Fruit fly (Drosophila melanogaster) whole organism, larva: Measurements from ENCODE around the gene glo.

Experiments used
- noc ChIP-seq: fragments of 200-800 bp; sonication (Bioruptor generic); optimal IDR thresholded peaks from 3 replicates; lab custom pipeline; 2019; ENCODE audit warnings: missing biosample characterization, mild to moderate bottlenecking, missing genetic modification characterization, moderate library complexity

glo gene

DNA sequence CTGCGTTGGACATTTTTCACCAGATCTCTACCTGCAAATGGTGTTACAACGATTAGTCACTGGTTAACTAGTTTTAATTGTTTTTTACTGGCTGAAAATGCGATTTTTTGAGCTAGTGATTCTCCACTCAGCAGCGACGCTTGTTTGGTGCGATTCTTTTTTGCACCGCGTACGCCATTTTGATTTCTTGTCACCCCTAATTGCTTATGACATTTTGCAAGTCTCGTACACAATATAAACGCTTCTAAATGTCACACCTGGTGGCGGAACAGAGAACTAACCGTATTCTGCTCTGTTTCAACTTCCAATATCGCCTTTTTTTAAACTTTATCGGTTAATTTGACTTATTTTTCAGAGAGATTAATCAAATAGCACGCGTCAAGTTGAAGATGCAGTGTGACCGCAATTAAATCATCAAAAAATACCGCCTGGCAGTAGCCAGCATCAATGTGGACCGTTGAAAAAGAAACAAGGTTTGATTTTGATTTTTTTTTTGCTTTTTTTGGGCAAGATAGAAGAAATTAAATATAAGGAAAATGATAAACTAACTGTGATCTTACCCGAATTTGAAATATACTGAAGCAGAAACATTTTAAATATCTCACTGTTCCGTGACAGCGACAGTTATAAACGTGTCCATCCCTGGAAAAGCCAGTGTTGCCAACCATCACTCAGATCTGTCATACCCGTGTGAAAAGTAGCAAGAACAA is at the start of gene glo, which contains the start of gene COX5A:
glo (minus strand) TSS at position 491 of the 710 bp plus-strand sequence.
COX5A (plus strand) TSS at position 430 of the 710 bp plus-strand sequence.
- peak; percentile 26 for TF ChIP-seq noc (tag; lab: Kevin White, UChicago)

DNA sequence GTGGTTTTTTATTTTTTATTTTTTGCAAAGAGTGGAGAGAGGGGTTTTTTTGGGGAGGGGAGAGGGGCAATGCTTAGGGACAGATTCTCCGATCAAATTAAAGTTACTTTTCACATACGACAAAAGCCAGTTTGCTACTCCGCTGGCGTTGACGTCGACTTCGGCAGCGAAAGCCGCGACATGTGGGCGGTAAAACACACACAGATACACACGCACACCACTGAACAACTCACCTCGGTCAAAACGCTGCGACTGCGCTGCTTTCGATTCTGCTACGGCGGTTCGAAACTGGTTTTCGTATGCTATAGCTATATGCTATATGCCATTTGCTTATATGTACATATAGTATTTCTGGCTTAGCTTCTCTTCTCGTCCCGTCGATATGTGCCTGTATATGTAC is 49.3 kb upstream of the glo start:
- no peak for TF ChIP-seq noc (tag; lab: Kevin White, UChicago)

- no peak for TF ChIP-seq noc (tag; lab: Kevin White, UChicago)
These were observed 45.9 kb upstream of the glo start for dm6 chr3R:11865132-11865531.

DNA sequence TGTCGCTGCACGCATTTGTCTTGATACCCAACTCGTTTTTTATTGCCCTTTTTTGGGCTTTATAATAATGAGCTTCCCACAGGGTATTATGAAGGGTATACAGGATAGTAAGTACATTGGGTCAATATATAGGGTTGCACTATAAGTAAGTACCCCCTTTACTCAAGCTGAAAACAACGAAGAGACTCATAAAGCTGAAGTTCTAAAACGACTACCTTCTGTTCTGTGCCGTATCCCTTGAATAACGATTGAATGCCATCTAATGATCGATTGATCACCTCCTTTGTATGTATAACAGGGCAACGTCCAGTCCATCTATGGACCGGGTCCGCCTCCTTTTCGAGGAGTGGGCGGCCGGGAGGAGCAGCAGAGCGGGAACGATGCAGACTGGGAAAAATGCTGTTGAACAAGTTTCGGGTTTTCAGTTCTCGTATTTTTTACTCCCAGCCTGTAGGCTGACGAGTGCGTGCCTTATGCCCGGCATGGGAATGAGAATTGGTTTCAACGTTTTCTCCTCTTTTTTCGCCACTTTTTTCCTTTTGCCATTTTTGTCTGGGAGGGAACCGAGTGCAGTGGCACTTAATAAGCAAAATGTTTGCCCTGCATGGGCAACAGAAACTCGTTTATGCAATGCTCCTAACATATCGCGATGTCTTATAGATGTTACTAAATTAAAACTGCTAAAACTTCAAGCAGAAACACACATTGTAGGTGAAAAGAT is 40.5 kb upstream of the glo start:
- TF ChIP-seq noc (tag; lab: Kevin White, UChicago), result no peak

dm6 chr3R:11859103-11859502 is 39.9 kb upstream of the glo start:
- no peak for TF ChIP-seq noc (tag; lab: Kevin White, UChicago)

DNA sequence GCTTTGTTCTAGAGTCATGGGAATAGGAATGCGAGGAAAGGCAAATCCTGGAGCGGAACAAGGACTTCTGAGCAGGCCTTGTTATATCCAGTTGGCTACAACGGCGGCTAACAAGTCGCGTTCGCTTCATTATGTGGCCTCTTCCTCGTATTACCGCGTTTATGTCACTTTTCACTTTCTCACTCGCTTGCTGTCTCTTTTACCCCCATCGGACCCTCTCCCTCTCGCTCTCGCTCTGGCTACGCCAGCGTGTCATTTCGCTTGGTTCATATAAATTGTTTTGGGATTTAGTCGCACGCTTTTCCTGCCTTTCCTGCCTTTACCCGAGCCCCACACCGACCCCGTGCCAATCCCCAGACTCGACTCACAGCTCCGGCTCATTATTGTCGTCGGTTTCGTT is 37.1 kb upstream of the glo start:
- no peak for TF ChIP-seq noc (tag; lab: Kevin White, UChicago)

dm6 chr3R:11855156-11855555 is 35.9 kb upstream of the glo start:
- no peak for TF ChIP-seq noc (tag; lab: Kevin White, UChicago)

DNA sequence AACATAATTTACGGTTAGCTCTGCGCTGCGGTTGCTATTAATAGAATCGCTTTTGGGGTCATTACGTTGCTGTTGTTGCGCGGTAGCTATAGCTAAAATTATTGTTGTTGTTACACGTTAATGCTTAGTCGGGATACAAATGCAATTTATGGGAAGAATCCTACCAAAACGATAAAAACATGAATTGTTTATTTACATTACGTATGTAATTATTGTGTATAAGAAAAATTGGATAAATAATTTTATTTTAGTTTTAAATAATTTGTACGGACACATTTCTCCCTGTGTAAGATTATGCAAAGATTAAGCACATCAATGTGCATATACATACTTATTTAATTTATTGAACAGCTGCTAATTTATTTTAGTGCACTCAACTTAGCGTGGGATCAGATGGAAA is 32.7 kb upstream of the glo start:
- no peak for TF ChIP-seq noc (tag; lab: Kevin White, UChicago)

dm6 chr3R:11850917-11851897 is 32.0 kb upstream of the glo start:
- TF ChIP-seq noc (tag; lab: Kevin White, UChicago), result no peak

DNA sequence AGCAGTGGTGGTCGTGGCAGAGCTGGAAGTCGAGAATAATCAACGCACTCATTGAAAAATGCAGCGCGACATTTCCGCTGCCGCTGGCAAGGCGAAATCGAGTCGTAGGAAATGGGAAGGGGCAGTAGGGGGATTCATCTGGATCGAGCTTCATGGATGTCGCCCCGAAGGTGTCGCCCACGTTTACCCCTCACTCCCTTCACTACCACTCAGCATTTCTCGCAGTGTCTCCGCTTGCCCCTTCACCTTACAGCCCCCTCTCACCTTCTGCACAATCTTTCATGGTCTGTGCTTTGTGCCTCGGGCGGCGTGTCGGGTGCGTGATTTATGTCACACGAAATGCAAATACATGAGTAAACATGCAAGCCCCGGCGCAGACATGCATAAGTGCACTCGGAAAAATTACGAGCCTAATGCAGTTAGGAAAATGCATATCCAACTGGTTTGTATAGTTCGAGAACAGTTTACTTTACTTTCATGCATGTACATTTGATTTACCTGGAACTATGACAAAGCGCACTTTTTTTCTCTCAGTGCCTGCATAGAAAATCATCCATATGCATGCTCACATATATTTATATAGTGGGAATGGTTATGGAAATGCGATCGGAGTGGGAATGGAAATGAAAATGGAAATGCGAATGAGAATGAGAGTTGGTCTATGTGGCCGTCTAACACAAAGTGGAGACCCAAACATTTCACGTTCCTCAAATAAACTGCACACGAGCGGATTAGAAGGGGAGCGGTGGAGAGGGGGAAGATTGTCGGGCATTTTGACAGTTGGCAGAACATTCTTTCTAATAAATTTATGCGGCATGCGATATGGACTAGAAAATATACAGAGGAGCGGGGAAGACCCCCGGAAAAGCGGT is 30.4 kb upstream of the glo start:
- no peak for TF ChIP-seq noc (tag; lab: Kevin White, UChicago)

dm6 chr3R:11847379-11847778 is 28.2 kb upstream of the glo start:
- TF ChIP-seq noc (tag; lab: Kevin White, UChicago), result no peak

DNA sequence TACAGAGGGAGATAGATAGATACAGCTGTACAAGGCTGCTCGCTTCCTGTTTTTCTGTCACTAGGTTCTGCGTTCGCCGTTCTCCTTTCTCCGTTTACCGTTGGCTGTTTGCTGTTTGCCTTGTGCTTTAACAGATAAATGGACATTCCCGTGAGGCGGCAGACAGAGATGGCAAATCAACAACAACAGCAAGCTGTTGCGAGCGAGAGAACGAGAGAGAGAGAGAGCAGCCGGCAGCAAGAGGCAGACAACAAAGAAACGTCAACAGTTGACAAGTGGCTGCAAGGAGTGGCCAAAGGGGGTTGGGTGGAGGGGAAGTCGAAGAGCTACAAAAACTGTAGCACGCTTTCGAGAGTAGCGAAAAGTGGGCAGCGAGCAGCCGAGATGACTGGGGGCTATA is 14.2 kb upstream of the glo start:
- no peak for TF ChIP-seq noc (tag; lab: Kevin White, UChicago)

DNA sequence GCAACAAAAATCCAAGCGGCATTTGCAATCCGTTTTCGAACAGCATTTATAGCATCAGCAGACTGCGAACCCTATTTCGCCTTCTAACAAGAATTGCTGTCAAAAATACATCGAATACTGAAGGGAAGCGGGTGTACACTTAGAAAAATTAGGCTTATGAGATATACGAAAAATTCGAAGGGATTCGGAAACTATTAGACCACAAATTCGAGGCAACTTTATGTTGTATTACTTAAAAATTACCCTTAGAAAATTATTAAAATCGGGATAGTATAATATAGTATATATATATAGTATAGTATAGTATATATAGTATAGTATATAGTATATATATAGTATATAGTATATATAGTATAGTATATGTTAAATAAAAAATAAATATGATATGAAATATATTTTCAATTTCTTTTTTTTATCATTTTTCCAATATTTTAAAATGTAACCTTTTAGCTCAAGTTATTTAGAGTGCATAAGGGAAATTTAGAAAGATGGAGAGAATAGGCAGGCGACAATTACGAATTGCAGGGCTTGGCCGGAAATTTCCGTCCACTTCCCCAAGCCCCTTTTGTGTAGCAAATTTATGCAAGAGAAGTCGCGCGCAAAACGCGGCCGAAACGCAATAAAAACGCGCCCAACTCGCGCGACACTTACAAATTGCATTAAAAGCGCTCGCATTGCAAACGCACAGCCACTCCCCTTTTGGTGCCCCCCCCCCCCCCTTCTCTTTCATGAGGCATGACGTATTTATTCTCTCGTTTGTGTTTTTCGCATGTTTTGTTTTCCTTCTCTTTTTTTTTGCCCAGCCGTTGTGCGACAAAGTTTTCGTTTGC is 11.8 kb upstream of the glo start:
- no peak for TF ChIP-seq noc (tag; lab: Kevin White, UChicago)

DNA sequence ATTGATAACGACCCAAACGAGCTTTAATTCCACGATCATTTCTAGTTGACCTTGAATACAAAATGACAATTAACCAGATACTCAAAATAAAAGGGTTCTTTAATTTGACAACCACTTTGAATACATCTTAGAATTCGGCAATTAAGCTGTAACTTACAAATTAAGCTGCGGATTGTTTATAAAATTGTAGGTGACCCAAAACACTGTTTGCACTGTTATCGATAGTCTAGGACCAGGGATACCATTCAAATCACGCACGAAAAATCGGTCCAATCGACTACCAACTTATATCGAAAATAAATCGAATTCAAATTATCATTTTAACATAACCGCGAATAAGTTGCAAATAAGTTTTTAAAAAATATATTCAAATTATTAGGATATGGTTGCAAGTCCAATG is 3.0 kb upstream of the glo start, which contains the start of gene Kyat:
Kyat (minus strand) TSS at position 228 of the 400 bp plus-strand sequence.
- no peak for TF ChIP-seq noc (tag; lab: Kevin White, UChicago)
